Fruit fly (Drosophila melanogaster) whole organism, embryonic: ENCODE data around the gene CG32767.

Experiments used
- Asciz ChIP-seq: fragments of 200-800 bp; sonication (Bioruptor generic); optimal IDR thresholded peaks from 2 replicates; lab custom pipeline; 2017; ENCODE audit warnings: missing biosample characterization, mild to moderate bottlenecking, missing genetic modification characterization, missing genetic modification reagents
- B-H1 ChIP-seq: fragments of 200-800 bp; sonication (Bioruptor generic); IDR thresholded peaks from 3 replicates; pipeline ENCODE4 v1.3.6; 2022; ENCODE audit warnings: missing biosample characterization, missing genetic modification characterization
- Bdp1 ChIP-seq: fragments of 200-800 bp; sonication (Bioruptor generic); optimal IDR thresholded peaks from 3 replicates; lab custom pipeline; 2016; ENCODE audit warnings: missing biosample characterization, missing genetic modification characterization
- CG10209 ChIP-seq: fragments of 200-800 bp; sonication (Bioruptor generic); optimal IDR thresholded peaks from 3 replicates; lab custom pipeline; 2017; ENCODE audit warnings: missing biosample characterization, mild to moderate bottlenecking, missing genetic modification characterization, missing genetic modification reagents
- CG10366 ChIP-seq: fragments of 200-800 bp; sonication (Bioruptor generic); IDR thresholded peaks from 2 replicates; pipeline ENCODE4 v1.3.6; 2022; ENCODE audit warnings: missing biosample characterization, missing genetic modification characterization
- CG10654 ChIP-seq: fragments of 200-800 bp; sonication (Bioruptor generic); optimal IDR thresholded peaks from 2 replicates; lab custom pipeline; 2016; ENCODE audit warnings: missing biosample characterization, missing genetic modification characterization
- CG11398 ChIP-seq: fragments of 200-800 bp; sonication (Bioruptor generic); optimal IDR thresholded peaks from 2 replicates; lab custom pipeline; 2016; ENCODE audit warnings: missing biosample characterization, missing genetic modification characterization
- CG11723 ChIP-seq: fragments of 200-800 bp; sonication (Bioruptor generic); optimal IDR thresholded peaks from 2 replicates; lab custom pipeline; 2017; ENCODE audit warnings: missing biosample characterization, mild to moderate bottlenecking, missing genetic modification characterization
- CG13424 ChIP-seq: fragments of 200-800 bp; sonication (Bioruptor generic); optimal IDR thresholded peaks from 2 replicates; lab custom pipeline; 2019; ENCODE audit warnings: missing biosample characterization, mild to moderate bottlenecking, missing genetic modification characterization, moderate library complexity
- CG15514 ChIP-seq: fragments of 200-800 bp; sonication (Bioruptor generic); optimal IDR thresholded peaks from 3 replicates; lab custom pipeline; 2017; ENCODE audit warnings: missing biosample characterization, missing genetic modification characterization, mild to moderate bottlenecking, moderate library complexity, missing genetic modification reagents
- CG18011 ChIP-seq: fragments of 200-800 bp; sonication (Bioruptor generic); optimal IDR thresholded peaks from 2 replicates; lab custom pipeline; 2017; ENCODE audit warnings: missing biosample characterization, missing genetic modification characterization, mild to moderate bottlenecking, moderate library complexity, missing genotype
- CG1832 ChIP-seq: fragments of 200-800 bp; sonication (Bioruptor generic); optimal IDR thresholded peaks from 2 replicates; lab custom pipeline; 2017; ENCODE audit warnings: missing biosample characterization, mild to moderate bottlenecking, missing genetic modification characterization, inconsistent platforms
- CG2678 ChIP-seq: fragments of 200-800 bp; sonication (Bioruptor generic); optimal IDR thresholded peaks from 3 replicates; lab custom pipeline; 2019; ENCODE audit warnings: missing biosample characterization, mild to moderate bottlenecking, missing genetic modification characterization, moderate library complexity
- CG2875 ChIP-seq: fragments of 200-800 bp; sonication (Bioruptor generic); optimal IDR thresholded peaks from 2 replicates; lab custom pipeline; 2017; ENCODE audit warnings: missing biosample characterization, mild to moderate bottlenecking, missing genetic modification characterization, missing genetic modification reagents
- CG32772 ChIP-seq: fragments of 200-800 bp; sonication (Bioruptor generic); IDR thresholded peaks from 2 replicates; pipeline ENCODE4 v1.3.6; 2022; ENCODE audit warnings: missing biosample characterization, missing genetic modification characterization
- CG34422 ChIP-seq: fragments of 200-800 bp; sonication (Bioruptor generic); IDR thresholded peaks from 3 replicates; pipeline ENCODE4 v1.3.6; 2022; ENCODE audit warnings: missing biosample characterization, missing genetic modification characterization
- CG3995 ChIP-seq: fragments of 200-800 bp; sonication (Bioruptor generic); optimal IDR thresholded peaks from 3 replicates; lab custom pipeline; 2016; ENCODE audit warnings: missing biosample characterization, missing genetic modification characterization
- CG6175 ChIP-seq: fragments of 200-800 bp; sonication (Bioruptor generic); IDR thresholded peaks from 3 replicates; pipeline ENCODE4 v1.3.6; 2022; ENCODE audit warnings: missing biosample characterization, missing genetic modification characterization
- CG9437 ChIP-seq: fragments of 200-800 bp; sonication (Bioruptor generic); optimal IDR thresholded peaks from 2 replicates; lab custom pipeline; 2018; ENCODE audit warnings: missing biosample characterization, mild to moderate bottlenecking, missing genetic modification characterization
- Dfd ChIP-seq, 2 experiments: fragments of >200 bp; optimal IDR thresholded peaks; 2 replicates each; lab custom pipeline; 2017; ENCODE audit warnings: missing biosample characterization in 2 of 2, missing genetic modification characterization in 2 of 2
- Doc2 ChIP-seq: fragments of 200-800 bp; sonication (Bioruptor generic); IDR thresholded peaks from 2 replicates; pipeline ENCODE4 v1.3.6; 2022; ENCODE audit warnings: missing biosample characterization, missing genetic modification characterization
- E2f1 ChIP-seq: fragments of 200-800 bp; sonication (Bioruptor generic); IDR thresholded peaks from 2 replicates; pipeline ENCODE4 v1.3.6; 2022; ENCODE audit warnings: missing biosample characterization, missing genetic modification characterization
- Eip74EF ChIP-seq, 2 experiments: fragments of 200-800 bp in 1 of 2; fragments of >200 bp in 1 of 2; sonication (Bioruptor generic) in 1 of 2; optimal IDR thresholded peaks; 2 replicates each; lab custom pipeline; 2017 to 2019; ENCODE audit warnings: missing biosample characterization in 2 of 2, missing genetic modification characterization in 2 of 2, mild to moderate bottlenecking in 1 of 2, moderate library complexity in 1 of 2
- GATAe ChIP-seq: fragments of 200-800 bp; sonication (Bioruptor generic); conservative IDR thresholded peaks from 2 replicates; pipeline ENCODE4 v1.3.6; 2022; ENCODE audit warnings: missing biosample characterization, missing genetic modification characterization
- HHEX ChIP-seq: fragments of 200-800 bp; sonication (Bioruptor generic); optimal IDR thresholded peaks from 3 replicates; lab custom pipeline; 2017; ENCODE audit warnings: missing biosample characterization, mild to moderate bottlenecking, missing genetic modification characterization, missing genetic modification reagents
- Hand ChIP-seq: fragments of 200-800 bp; sonication (Bioruptor generic); optimal IDR thresholded peaks from 2 replicates; lab custom pipeline; 2017; ENCODE audit warnings: mild to moderate bottlenecking, missing biosample characterization, missing genetic modification reagents, missing genetic modification characterization
- Hr51 ChIP-seq, 2 experiments: fragments of 200-800 bp; sonication (Bioruptor generic); optimal IDR thresholded peaks; 2 replicates in 1 of 2; 3 replicates in 1 of 2; lab custom pipeline; 2016 to 2018; ENCODE audit warnings: missing biosample characterization in 2 of 2, missing genetic modification characterization in 2 of 2, mild to moderate bottlenecking in 1 of 2, moderate library complexity in 1 of 2
- Lim3 ChIP-seq: fragments of 200-800 bp; sonication (Bioruptor generic); IDR thresholded peaks from 2 replicates; pipeline ENCODE4 v1.3.6; 2022; ENCODE audit warnings: missing biosample characterization, missing genetic modification characterization
- NC2α ChIP-seq: fragments of 200-800 bp; sonication (Bioruptor generic); optimal IDR thresholded peaks from 2 replicates; lab custom pipeline; 2016; ENCODE audit warnings: missing biosample characterization, missing genetic modification characterization
- Rfx ChIP-seq: fragments of 200-800 bp; sonication (Bioruptor generic); IDR thresholded peaks from 2 replicates; pipeline ENCODE4 v1.3.6; 2022; ENCODE audit warnings: missing biosample characterization, missing genetic modification characterization
- Xbp1 ChIP-seq: fragments of 200-800 bp; sonication (Bioruptor generic); optimal IDR thresholded peaks from 3 replicates; lab custom pipeline; 2016; ENCODE audit warnings: missing biosample characterization, mild to moderate bottlenecking, missing genetic modification characterization
- cas ChIP-seq: fragments of 200-800 bp; sonication (Bioruptor generic); IDR thresholded peaks from 2 replicates; pipeline ENCODE4 v1.3.6; 2022; ENCODE audit warnings: missing biosample characterization, missing genetic modification characterization
- cg ChIP-seq: fragments of 200-800 bp; sonication (Bioruptor generic); optimal IDR thresholded peaks from 3 replicates; lab custom pipeline; 2019; ENCODE audit warnings: missing biosample characterization, mild to moderate bottlenecking, missing genetic modification characterization, moderate library complexity
- crol ChIP-seq: fragments of 200-800 bp; sonication (Bioruptor generic); IDR thresholded peaks from 2 replicates; pipeline ENCODE4 v1.3.6; 2022; ENCODE audit warnings: missing biosample characterization, missing genetic modification characterization
- cwo ChIP-seq: fragments of 200-800 bp; sonication (Bioruptor generic); optimal IDR thresholded peaks from 3 replicates; lab custom pipeline; 2017; ENCODE audit warnings: missing biosample characterization, missing genetic modification characterization, mild to moderate bottlenecking, moderate library complexity, missing genetic modification reagents
- exex ChIP-seq: fragments of 200-800 bp; sonication (Bioruptor generic); optimal IDR thresholded peaks from 4 replicates; lab custom pipeline; 2018; ENCODE audit warnings: missing biosample characterization, mild to moderate bottlenecking, missing genetic modification characterization, moderate library complexity
- fd64A ChIP-seq: fragments of 200-800 bp; sonication (Bioruptor generic); optimal IDR thresholded peaks from 3 replicates; lab custom pipeline; 2018; ENCODE audit warnings: missing biosample characterization, mild to moderate bottlenecking, missing genetic modification characterization
- gsb ChIP-seq: fragments of 200-800 bp; sonication (Bioruptor generic); IDR thresholded peaks from 2 replicates; pipeline ENCODE4 v1.3.6; 2022; ENCODE audit warnings: missing biosample characterization, missing genetic modification characterization
- hbn ChIP-seq: fragments of 200-800 bp; sonication (Bioruptor generic); IDR thresholded peaks from 2 replicates; pipeline ENCODE4 v1.3.6; 2022; ENCODE audit warnings: missing biosample characterization, missing genetic modification characterization; ENCODE audit not compliant: partially characterized antibody
- hth ChIP-seq: fragments of >200 bp; optimal IDR thresholded peaks from 2 replicates; lab custom pipeline; 2017; ENCODE audit warnings: inconsistent platforms
- kni ChIP-seq: fragments of 200-800 bp; sonication (Bioruptor generic); optimal IDR thresholded peaks from 3 replicates; lab custom pipeline; 2017; ENCODE audit warnings: mild to moderate bottlenecking, missing biosample characterization, missing genetic modification reagents, missing genetic modification characterization
- pfk ChIP-seq: fragments of 200-800 bp; sonication (Bioruptor generic); optimal IDR thresholded peaks from 2 replicates; lab custom pipeline; 2018; ENCODE audit warnings: missing biosample characterization, mild to moderate bottlenecking, missing genetic modification characterization, moderate library complexity
- row ChIP-seq: fragments of 200-800 bp; sonication (Bioruptor generic); IDR thresholded peaks from 3 replicates; pipeline ENCODE4 v1.3.6; 2022; ENCODE audit warnings: missing biosample characterization, missing genetic modification characterization
- run ChIP-seq: fragments of 200-800 bp; sonication (Bioruptor generic); optimal IDR thresholded peaks from 3 replicates; lab custom pipeline; 2018; ENCODE audit warnings: missing biosample characterization, mild to moderate bottlenecking, missing genetic modification characterization
- sd ChIP-seq: fragments of 200-800 bp; sonication (Bioruptor generic); optimal IDR thresholded peaks from 3 replicates; lab custom pipeline; 2018; ENCODE audit warnings: missing biosample characterization, mild to moderate bottlenecking, missing genetic modification characterization, moderate library complexity
- seq ChIP-seq: fragments of 200-800 bp; sonication (Bioruptor generic); IDR thresholded peaks from 2 replicates; pipeline ENCODE4 v1.3.6; 2022; ENCODE audit warnings: missing biosample characterization, missing genetic modification characterization
- sob ChIP-seq: fragments of 200-800 bp; sonication (Bioruptor generic); IDR thresholded peaks from 2 replicates; pipeline ENCODE4 v1.3.6; 2022; ENCODE audit warnings: missing biosample characterization, missing genetic modification characterization
- sqz ChIP-seq: fragments of 200-800 bp; sonication (Bioruptor generic); optimal IDR thresholded peaks from 3 replicates; lab custom pipeline; 2018; ENCODE audit warnings: missing biosample characterization, mild to moderate bottlenecking, missing genetic modification characterization
- ssp ChIP-seq: fragments of 200-800 bp; sonication (Bioruptor generic); IDR thresholded peaks from 2 replicates; pipeline ENCODE4 v1.3.6; 2022; ENCODE audit warnings: missing biosample characterization, missing genetic modification characterization
- sug ChIP-seq: fragments of 200-800 bp; optimal IDR thresholded peaks from 2 replicates; lab custom pipeline; 2019; ENCODE audit warnings: missing biosample characterization, mild to moderate bottlenecking, missing genetic modification characterization, moderate library complexity
- ttk ChIP-seq: fragments of 200-800 bp; sonication (Bioruptor generic); IDR thresholded peaks from 2 replicates; pipeline ENCODE4 v2.1.2; 2022; ENCODE audit warnings: missing biosample characterization, missing genetic modification characterization
- yki ChIP-seq: fragments of >200 bp; optimal IDR thresholded peaks from 3 replicates; lab custom pipeline; 2018

CG32767 gene

DNA sequence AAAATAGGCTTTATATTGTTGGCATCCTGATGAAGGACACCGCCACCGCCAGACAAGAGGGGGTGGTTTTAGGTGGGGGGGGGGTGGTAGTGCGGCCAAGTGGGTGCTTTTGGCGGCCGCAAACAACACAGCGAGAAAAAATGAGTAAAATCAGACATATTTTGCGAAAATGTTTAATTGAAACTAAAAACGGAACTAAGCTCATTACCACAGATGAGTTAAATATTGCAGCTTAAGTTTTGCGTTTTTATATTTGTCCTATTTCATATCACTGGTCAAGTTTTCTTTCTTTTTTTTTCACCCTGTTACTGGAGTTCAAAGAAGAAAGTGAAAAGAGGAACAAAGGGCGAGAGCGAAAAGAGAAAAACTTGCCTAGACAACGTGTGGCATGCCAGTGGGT is 9.4 kb upstream of the CG32767 start (continued):
- TF ChIP-seq run (peak; percentile 64), kni (no peak), row (peak; percentile 85), Lim3 (no peak), ssp (GFP tag; lab: Robert Waterston, UW) (peak; percentile 50; the same call in 1 of the 2 replicates), NC2α (GFP tag; lab: Kevin White, UChicago) (no peak), seq (GFP tag; lab: Robert Waterston, UW) (peak; percentile 67; the same call in 1 of the 2 replicates), cwo (GFP tag; lab: Kevin White, UChicago) (peak; percentile 67), CG10366 (GFP tag; lab: Robert Waterston, UW) (peak; percentile 74), CG6175 (GFP tag; lab: Robert Waterston, UW) (peak; percentile 63; the same call in 1 of the 3 replicates), Xbp1 (GFP tag; lab: Kevin White, UChicago) (peak; percentile 75), B-H1 (GFP tag; lab: Robert Waterston, UW) (peak; percentile 51), CG11398 (GFP tag; lab: Kevin White, UChicago) (peak; percentile 19), Dfd (GFP tag; optimal IDR thresholded peaks at IDR 0.05; lab: Kevin White, UChicago) (no peak), fd64A (peak; percentile 13), CG34422 (GFP tag; lab: Robert Waterston, UW) (peak; percentile 56; the same call in 1 of the 3 replicates), Doc2 (no peak), CG2875 (GFP tag; lab: Kevin White, UChicago) (peak; percentile 40), Eip74EF (GFP tag; optimal IDR thresholded peaks at IDR 0.05; lab: Kevin White, UChicago) (peak in 1 of 2 experiments; percentile 65), yki (no peak), E2f1 (peak; percentile 74), CG18011 (GFP tag; lab: Kevin White, UChicago) (peak; percentile 10), Bdp1 (GFP tag; lab: Kevin White, UChicago) (peak; percentile 15), sob (GFP tag; lab: Robert Waterston, UW) (peak; percentile 57), Asciz (GFP tag; lab: Kevin White, UChicago) (peak; percentile 73), CG9437 (peak; percentile 41), CG2678 (peak; percentile 84), hbn (GFP tag; lab: Robert Waterston, UW) (no peak), cas (GFP tag; lab: Robert Waterston, UW) (no peak), Hr51 (GFP tag; optimal IDR thresholded peaks at IDR 0.05; lab: Kevin White, UChicago) (peak in 1 of 2 experiments; percentile 77), CG13424 (peak; percentile 71), hth (lab: Kevin White, UChicago) (no peak), Rfx (GFP tag; lab: Robert Waterston, UW) (peak; percentile 74), CG10209 (GFP tag; lab: Kevin White, UChicago) (peak; percentile 63), HHEX (GFP tag; lab: Kevin White, UChicago) (peak; percentile 74), cg (GFP tag; lab: Kevin White, UChicago) (no peak), CG15514 (peak; percentile 70), ttk (peak; percentile 62; the same call in 1 of the 2 replicates), pfk (no peak), Hand (GFP tag; lab: Kevin White, UChicago) (peak; percentile 81)
- TF ChIP-seq, all 482 proteins: peak for 318

DNA sequence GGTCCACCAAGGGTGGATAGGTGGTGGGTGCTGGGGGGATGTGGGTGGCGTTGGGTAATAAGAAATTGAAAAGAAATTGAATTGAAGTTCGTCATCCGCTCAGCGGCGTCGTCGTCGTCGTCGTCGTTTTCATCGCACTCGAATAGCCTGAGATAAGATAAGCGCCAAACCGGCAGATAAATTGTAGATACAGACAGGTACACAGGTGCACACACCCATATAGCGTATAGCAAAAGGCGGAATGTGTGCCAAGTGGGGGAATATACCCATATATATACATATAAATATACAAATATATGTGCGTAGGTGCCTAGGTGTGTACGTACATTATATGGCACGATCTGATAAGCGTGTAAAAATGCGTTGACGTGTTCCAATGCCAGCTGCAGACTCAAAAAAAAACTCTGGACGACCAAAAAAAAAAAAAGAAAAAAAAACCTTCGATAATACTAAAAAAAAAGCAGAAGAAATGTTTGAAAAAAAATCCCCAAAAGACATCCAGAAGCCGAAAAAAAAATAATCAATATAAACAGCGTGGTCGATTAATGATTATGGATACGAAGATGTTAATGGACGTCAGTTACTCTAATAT is 7.3 kb upstream of the CG32767 start:
- TF ChIP-seq sug (tag; lab: Kevin White, UChicago) (peak; percentile 27), crol (GFP tag; lab: Robert Waterston, UW) (peak; percentile 39; the same call in 1 of the 2 replicates), sqz (peak; percentile 50), CG3995 (GFP tag; lab: Kevin White, UChicago) (no peak), CG11723 (GFP tag; lab: Kevin White, UChicago) (no peak), CG32772 (GFP tag; lab: Robert Waterston, UW) (peak; percentile 52; the same call in 1 of the 2 replicates), GATAe (GFP tag; lab: Robert Waterston, UW) (peak; percentile 67; the same call in 1 of the 2 replicates), cas (GFP tag; lab: Robert Waterston, UW) (no peak), CG1832 (GFP tag; lab: Kevin White, UChicago) (no peak), gsb (no peak), CG10654 (no peak), sd (peak; percentile 61), exex (tag; lab: Kevin White, UChicago) (peak; percentile 8)
